Worm (Caenorhabditis elegans) whole organism, L3 larva: ENCODE results near the gene nhr-137.
A peak's percentile ranks its signal among the peaks of the same experiment; 100 is the strongest.

Source experiments
- R02D3.7 ChIP-seq: fragments of 150-350 bp; optimal IDR thresholded peaks from 2 replicates; lab custom pipeline; 2014; ENCODE audit warnings: missing biosample characterization, missing genetic modification characterization
- ceh-28 ChIP-seq: fragments of 150-350 bp; optimal IDR thresholded peaks from 2 replicates; lab custom pipeline; 2014; ENCODE audit warnings: missing biosample characterization, missing genetic modification reagents, missing genetic modification characterization
- ceh-82 ChIP-seq: fragments of 150-350 bp; optimal IDR thresholded peaks from 2 replicates; lab custom pipeline; 2014; ENCODE audit warnings: missing biosample characterization, missing genetic modification characterization
- fkh-10 ChIP-seq: sonication (generic microtip); optimal IDR thresholded peaks from 2 replicates; lab custom pipeline; 2017; ENCODE audit warnings: missing biosample characterization, missing genetic modification reagents, missing genetic modification characterization
- nfya-1 ChIP-seq: sonication (generic microtip); optimal IDR thresholded peaks from 2 replicates; lab custom pipeline; 2017; ENCODE audit warnings: missing genetic modification characterization, mild to moderate bottlenecking, missing compliant biosample characterization, antibody characterized with exemption, moderate library complexity; ENCODE audit not compliant: insufficient read depth
- nhr-237 ChIP-seq: fragments of 150-350 bp; optimal IDR thresholded peaks from 2 replicates; lab custom pipeline; 2014; ENCODE audit warnings: missing biosample characterization, missing genetic modification characterization
- nhr-25 ChIP-seq: sonication (generic microtip); optimal IDR thresholded peaks from 2 replicates; lab custom pipeline; 2017; ENCODE audit warnings: missing biosample characterization, missing genetic modification characterization
- nhr-28 ChIP-seq: fragments of 150-350 bp; optimal IDR thresholded peaks from 2 replicates; lab custom pipeline; 2014; ENCODE audit warnings: missing biosample characterization, missing genetic modification characterization
- nhr-76 ChIP-seq: fragments of 150-350 bp; sonication (generic microtip); optimal IDR thresholded peaks from 5 replicates; lab custom pipeline; 2014; ENCODE audit warnings: missing biosample characterization, missing genetic modification characterization
- pqm-1 ChIP-seq: fragments of 150-350 bp; optimal IDR thresholded peaks from 2 replicates; lab custom pipeline; 2017; ENCODE audit warnings: missing biosample characterization, missing genetic modification characterization, inconsistent platforms
- skn-1 ChIP-seq: fragments of 150-350 bp; optimal IDR thresholded peaks from 2 replicates; lab custom pipeline; 2014; ENCODE audit warnings: missing biosample characterization, missing genetic modification characterization
- unc-62 ChIP-seq: fragments of 150-350 bp; sonication (generic microtip); optimal IDR thresholded peaks from 4 replicates; lab custom pipeline; 2014; ENCODE audit warnings: missing biosample characterization, missing genetic modification reagents, missing genetic modification characterization
- zag-1 ChIP-seq: fragments of 150-350 bp; optimal IDR thresholded peaks from 2 replicates; lab custom pipeline; 2014; ENCODE audit warnings: missing biosample characterization, missing genetic modification characterization
- ztf-4 ChIP-seq: fragments of 150-350 bp; optimal IDR thresholded peaks from 2 replicates; lab custom pipeline; 2014; ENCODE audit warnings: missing biosample characterization, missing genetic modification characterization

- TF ChIP-seq nhr-237 (tag; lab: Kevin White, UChicago) (no peak), ceh-82 (tag; lab: Kevin White, UChicago) (no peak), ztf-4 (no peak), skn-1 (tag; lab: Kevin White, UChicago) (no peak), unc-62 (GFP tag; lab: Kevin White, UChicago) (peak; percentile 32), R02D3.7 (tag; lab: Kevin White, UChicago) (no peak), nhr-28 (no peak), zag-1 (tag; lab: Kevin White, UChicago) (no peak), nhr-76 (tag; lab: Kevin White, UChicago) (no peak), ceh-28 (tag; lab: Kevin White, UChicago) (no peak), nhr-25 (tag; lab: Kevin White, UChicago) (no peak), fkh-10 (no peak), nfya-1 (tag; lab: Kevin White, UChicago) (no peak), pqm-1 (tag; lab: Kevin White, UChicago) (no peak)
These were observed 20.2 kb upstream of the nhr-137 start for ce11 chrX:6688953-6689562.
